Fruit fly (Drosophila melanogaster) whole organism, embryonic: ENCODE measurements around the gene scny.

ENCODE experiments used
- ATbp ChIP-seq: fragments of 200-800 bp; sonication (Bioruptor generic); optimal IDR thresholded peaks from 2 replicates; lab custom pipeline; 2017; ENCODE audit warnings: missing biosample characterization, mild to moderate bottlenecking, missing genetic modification characterization, missing genetic modification reagents
- Bteb2 ChIP-seq: fragments of 200-800 bp; sonication (Bioruptor generic); optimal IDR thresholded peaks from 2 replicates; lab custom pipeline; 2016; ENCODE audit warnings: missing biosample characterization, missing genetic modification characterization
- CG10147 ChIP-seq: fragments of 200-800 bp; sonication (Bioruptor generic); optimal IDR thresholded peaks from 2 replicates; lab custom pipeline; 2019; ENCODE audit warnings: missing biosample characterization, mild to moderate bottlenecking, missing genetic modification characterization, moderate library complexity
- CG10462 ChIP-seq: fragments of 200-800 bp; sonication (Bioruptor generic); optimal IDR thresholded peaks from 2 replicates; lab custom pipeline; 2016; ENCODE audit warnings: missing biosample characterization, missing genetic modification characterization
- CG10654 ChIP-seq: fragments of 200-800 bp; sonication (Bioruptor generic); optimal IDR thresholded peaks from 2 replicates; lab custom pipeline; 2016; ENCODE audit warnings: missing biosample characterization, missing genetic modification characterization
- CG10979 ChIP-seq: fragments of 200-800 bp; sonication (Bioruptor generic); optimal IDR thresholded peaks from 2 replicates; lab custom pipeline; 2018; ENCODE audit warnings: missing biosample characterization, mild to moderate bottlenecking, missing genetic modification characterization, moderate library complexity
- CG12391 ChIP-seq: fragments of 200-800 bp; sonication (Bioruptor generic); optimal IDR thresholded peaks from 3 replicates; lab custom pipeline; 2018; ENCODE audit warnings: missing biosample characterization, mild to moderate bottlenecking, missing genetic modification characterization, moderate library complexity
- CG12769 ChIP-seq: fragments of 200-800 bp; sonication (Bioruptor generic); optimal IDR thresholded peaks from 2 replicates; lab custom pipeline; 2019; ENCODE audit warnings: missing biosample characterization, mild to moderate bottlenecking, missing genetic modification characterization, moderate library complexity
- CG13624 ChIP-seq: fragments of 200-800 bp; sonication (Bioruptor generic); optimal IDR thresholded peaks from 2 replicates; lab custom pipeline; 2016; ENCODE audit warnings: missing biosample characterization, missing genetic modification characterization
- CG13894 ChIP-seq: fragments of 200-800 bp; sonication (Bioruptor generic); optimal IDR thresholded peaks from 3 replicates; lab custom pipeline; 2018; ENCODE audit warnings: missing biosample characterization, mild to moderate bottlenecking, missing genetic modification characterization, moderate library complexity
- CG14710 ChIP-seq: fragments of 200-800 bp; sonication (Bioruptor generic); optimal IDR thresholded peaks from 3 replicates; lab custom pipeline; 2019; ENCODE audit warnings: missing biosample characterization, mild to moderate bottlenecking, missing genetic modification characterization, moderate library complexity
- CG14965 ChIP-seq: fragments of 200-800 bp; sonication (Bioruptor generic); optimal IDR thresholded peaks from 2 replicates; lab custom pipeline; 2016; ENCODE audit warnings: missing biosample characterization, missing genetic modification characterization, borderline replicate concordance
- CG15269 ChIP-seq: fragments of 200-800 bp; sonication (Bioruptor generic); optimal IDR thresholded peaks from 2 replicates; lab custom pipeline; 2018; ENCODE audit warnings: missing biosample characterization, mild to moderate bottlenecking, missing genetic modification characterization, moderate library complexity
- CG16815 ChIP-seq: fragments of 200-800 bp; sonication (Bioruptor generic); optimal IDR thresholded peaks from 3 replicates; lab custom pipeline; 2017; ENCODE audit warnings: missing biosample characterization, mild to moderate bottlenecking, missing genetic modification characterization
- CG17385 ChIP-seq: fragments of 200-800 bp; sonication (Bioruptor generic); optimal IDR thresholded peaks from 3 replicates; lab custom pipeline; 2018; ENCODE audit warnings: missing biosample characterization, mild to moderate bottlenecking, missing genetic modification characterization
- CG17829 ChIP-seq: fragments of 200-800 bp; optimal IDR thresholded peaks from 2 replicates; lab custom pipeline; 2019; ENCODE audit warnings: missing biosample characterization, mild to moderate bottlenecking, missing genetic modification characterization, moderate library complexity
- CG18599 ChIP-seq: fragments of 200-800 bp; sonication (Bioruptor generic); optimal IDR thresholded peaks from 3 replicates; lab custom pipeline; 2017; ENCODE audit warnings: missing biosample characterization, missing genetic modification characterization, mild to moderate bottlenecking, moderate library complexity, missing genetic modification reagents
- CG2875 ChIP-seq: fragments of 200-800 bp; sonication (Bioruptor generic); optimal IDR thresholded peaks from 2 replicates; lab custom pipeline; 2017; ENCODE audit warnings: missing biosample characterization, mild to moderate bottlenecking, missing genetic modification characterization, missing genetic modification reagents
- CG2889 ChIP-seq: fragments of 200-800 bp; sonication (Bioruptor generic); IDR thresholded peaks from 3 replicates; pipeline ENCODE4 v1.3.6; 2022; ENCODE audit warnings: missing biosample characterization, missing genetic modification characterization
- CG30403 ChIP-seq: fragments of 200-800 bp; sonication (Bioruptor generic); optimal IDR thresholded peaks from 3 replicates; lab custom pipeline; 2016; ENCODE audit warnings: missing biosample characterization, missing genetic modification characterization
- CG3163 ChIP-seq: fragments of 200-800 bp; sonication (Bioruptor generic); optimal IDR thresholded peaks from 3 replicates; lab custom pipeline; 2016; ENCODE audit warnings: missing biosample characterization, missing genetic modification characterization
- CG4820 ChIP-seq: fragments of 200-800 bp; sonication (Bioruptor generic); optimal IDR thresholded peaks from 3 replicates; lab custom pipeline; 2016; ENCODE audit warnings: missing biosample characterization, missing genetic modification characterization
- CG6175 ChIP-seq: fragments of 200-800 bp; sonication (Bioruptor generic); IDR thresholded peaks from 3 replicates; pipeline ENCODE4 v1.3.6; 2022; ENCODE audit warnings: missing biosample characterization, missing genetic modification characterization
- CG9215 ChIP-seq: fragments of 200-800 bp; sonication (Bioruptor generic); IDR thresholded peaks from 2 replicates; pipeline ENCODE4 v1.3.6; 2022; ENCODE audit warnings: missing biosample characterization, missing genetic modification characterization
- CG9817 ChIP-seq: fragments of 200-800 bp; sonication (Bioruptor generic); optimal IDR thresholded peaks from 2 replicates; lab custom pipeline; 2018; ENCODE audit warnings: missing biosample characterization, mild to moderate bottlenecking, missing genetic modification characterization, moderate library complexity
- CkIIα-i1 ChIP-seq: fragments of 200-800 bp; sonication (Bioruptor generic); IDR thresholded peaks from 2 replicates; pipeline ENCODE4 v1.3.6; 2022; ENCODE audit warnings: missing biosample characterization, missing genetic modification characterization
- Deaf1 ChIP-seq: fragments of 200-800 bp; optimal IDR thresholded peaks from 3 replicates; lab custom pipeline; 2019; ENCODE audit warnings: missing biosample characterization, mild to moderate bottlenecking, missing genetic modification characterization, moderate library complexity
- Dll ChIP-seq: fragments of 200-800 bp; sonication (Bioruptor generic); IDR thresholded peaks from 4 replicates; pipeline ENCODE4 v1.3.6; 2022; ENCODE audit warnings: missing biosample characterization, missing genetic modification characterization; ENCODE audit not compliant: partially characterized antibody
- HLH4C ChIP-seq: fragments of 200-800 bp; sonication (Bioruptor generic); IDR thresholded peaks from 3 replicates; pipeline ENCODE4 v1.3.6; 2022; ENCODE audit warnings: missing biosample characterization, missing genetic modification characterization; ENCODE audit not compliant: partially characterized antibody
- HmgZ ChIP-seq: fragments of 200-800 bp; sonication (Bioruptor generic); optimal IDR thresholded peaks from 2 replicates; lab custom pipeline; 2018; ENCODE audit warnings: missing biosample characterization, mild to moderate bottlenecking, missing genetic modification characterization
- Hr3 ChIP-seq: fragments of 200-800 bp; sonication (Bioruptor generic); optimal IDR thresholded peaks from 3 replicates; lab custom pipeline; 2016; ENCODE audit warnings: missing biosample characterization, missing genetic modification characterization
- bbx ChIP-seq: fragments of 200-800 bp; sonication (Bioruptor generic); IDR thresholded peaks from 2 replicates; pipeline ENCODE4 v1.3.6; 2022; ENCODE audit warnings: missing biosample characterization, missing genetic modification characterization; ENCODE audit not compliant: partially characterized antibody
- chinmo ChIP-seq: fragments of 200-800 bp; sonication (Bioruptor generic); IDR thresholded peaks from 4 replicates; pipeline ENCODE4 v1.3.6; 2022; ENCODE audit warnings: missing biosample characterization, missing genetic modification characterization; ENCODE audit not compliant: partially characterized antibody
- dmrt11E ChIP-seq: fragments of 200-800 bp; sonication (Bioruptor generic); optimal IDR thresholded peaks from 3 replicates; lab custom pipeline; 2018; ENCODE audit warnings: missing biosample characterization, mild to moderate bottlenecking, missing genetic modification characterization, moderate library complexity
- ems ChIP-seq: fragments of 200-800 bp; sonication (Bioruptor generic); optimal IDR thresholded peaks from 3 replicates; lab custom pipeline; 2016; ENCODE audit warnings: missing biosample characterization, missing genetic modification characterization
- esg ChIP-seq: fragments of 200-800 bp; sonication (Bioruptor generic); conservative IDR thresholded peaks from 2 replicates; pipeline ENCODE4 v1.3.6; 2022; ENCODE audit warnings: missing biosample characterization, missing genetic modification characterization
- fd64A ChIP-seq: fragments of 200-800 bp; sonication (Bioruptor generic); optimal IDR thresholded peaks from 3 replicates; lab custom pipeline; 2018; ENCODE audit warnings: missing biosample characterization, mild to moderate bottlenecking, missing genetic modification characterization
- inv ChIP-seq: fragments of 200-800 bp; sonication (Bioruptor generic); IDR thresholded peaks from 2 replicates; pipeline ENCODE4 v1.3.6; 2022; ENCODE audit warnings: missing biosample characterization, missing genetic modification characterization; ENCODE audit not compliant: partially characterized antibody
- jing ChIP-seq: fragments of 200-800 bp; sonication (Bioruptor generic); optimal IDR thresholded peaks from 2 replicates; lab custom pipeline; 2018; ENCODE audit warnings: missing biosample characterization, mild to moderate bottlenecking, missing genetic modification characterization
- klu ChIP-seq: fragments of 200-800 bp; sonication (Bioruptor generic); IDR thresholded peaks from 2 replicates; pipeline ENCODE4 v1.3.6; 2022; ENCODE audit warnings: missing biosample characterization, missing genetic modification characterization
- kni ChIP-seq: fragments of 200-800 bp; sonication (Bioruptor generic); optimal IDR thresholded peaks from 3 replicates; lab custom pipeline; 2017; ENCODE audit warnings: mild to moderate bottlenecking, missing biosample characterization, missing genetic modification reagents, missing genetic modification characterization
- mam ChIP-seq: fragments of 200-800 bp; sonication (Bioruptor generic); optimal IDR thresholded peaks from 3 replicates; lab custom pipeline; 2016; ENCODE audit warnings: missing biosample characterization, missing genetic modification characterization
- pho ChIP-seq: fragments of 200-800 bp; sonication (Bioruptor generic); optimal IDR thresholded peaks from 2 replicates; lab custom pipeline; 2016; ENCODE audit warnings: missing biosample characterization, missing genetic modification characterization
- psq ChIP-seq: fragments of 200-800 bp; sonication (Bioruptor generic); optimal IDR thresholded peaks from 2 replicates; lab custom pipeline; 2017; ENCODE audit warnings: missing biosample characterization, missing genetic modification characterization
- rib ChIP-seq: fragments of 200-800 bp; sonication (Bioruptor generic); IDR thresholded peaks from 2 replicates; pipeline ENCODE4 v1.3.6; 2022; ENCODE audit warnings: missing biosample characterization, missing genetic modification characterization
- schlank ChIP-seq: fragments of 200-800 bp; sonication (Bioruptor generic); optimal IDR thresholded peaks from 2 replicates; lab custom pipeline; 2018; ENCODE audit warnings: missing biosample characterization, mild to moderate bottlenecking, missing genetic modification characterization
- sug ChIP-seq: fragments of 200-800 bp; optimal IDR thresholded peaks from 2 replicates; lab custom pipeline; 2019; ENCODE audit warnings: missing biosample characterization, mild to moderate bottlenecking, missing genetic modification characterization, moderate library complexity
- unpg ChIP-seq: fragments of 200-800 bp; sonication (Bioruptor generic); optimal IDR thresholded peaks from 3 replicates; lab custom pipeline; 2018; ENCODE audit warnings: missing biosample characterization, mild to moderate bottlenecking, missing genetic modification characterization, moderate library complexity
- usp ChIP-seq: fragments of >200 bp; optimal IDR thresholded peaks from 2 replicates; lab custom pipeline; 2017; ENCODE audit warnings: missing biosample characterization, missing genetic modification characterization

Gene scny

DNA sequence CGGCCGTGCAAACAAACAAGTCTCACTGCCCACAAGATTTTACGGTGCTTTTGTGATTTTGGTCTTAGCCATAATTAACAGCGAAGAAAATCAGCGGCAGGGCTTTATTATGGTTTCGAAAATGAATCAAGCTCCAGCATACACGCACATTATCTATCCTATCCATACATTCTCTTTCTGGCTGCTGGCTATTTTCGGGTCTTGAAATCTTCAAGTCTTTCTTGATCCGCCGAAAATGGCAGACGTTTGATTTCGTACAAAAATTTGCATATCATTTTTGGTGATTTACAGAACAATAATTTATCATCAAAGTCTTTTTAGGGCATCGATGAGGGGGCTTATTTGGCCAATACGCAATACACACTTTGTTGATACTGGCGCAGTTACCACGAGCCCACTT is 20.0 kb downstream of the scny start:
- TF ChIP-seq CG14965 (GFP tag; lab: Kevin White, UChicago): no peak
- TF ChIP-seq rib: no peak
- TF ChIP-seq CG6175 (GFP tag; lab: Robert Waterston, UW): no peak
- peak; percentile 90 for TF ChIP-seq CG13894 (tag; lab: Kevin White, UChicago)
- TF ChIP-seq CG12769: peak; percentile 27
- no peak for TF ChIP-seq inv (GFP tag; lab: Robert Waterston, UW)
- TF ChIP-seq CG13624 (GFP tag; lab: Kevin White, UChicago): peak; percentile 31
- TF ChIP-seq chinmo (GFP tag; lab: Robert Waterston, UW): 0 out of 4 replicates have a peak, but pooled peaks have one; percentile 8

DNA sequence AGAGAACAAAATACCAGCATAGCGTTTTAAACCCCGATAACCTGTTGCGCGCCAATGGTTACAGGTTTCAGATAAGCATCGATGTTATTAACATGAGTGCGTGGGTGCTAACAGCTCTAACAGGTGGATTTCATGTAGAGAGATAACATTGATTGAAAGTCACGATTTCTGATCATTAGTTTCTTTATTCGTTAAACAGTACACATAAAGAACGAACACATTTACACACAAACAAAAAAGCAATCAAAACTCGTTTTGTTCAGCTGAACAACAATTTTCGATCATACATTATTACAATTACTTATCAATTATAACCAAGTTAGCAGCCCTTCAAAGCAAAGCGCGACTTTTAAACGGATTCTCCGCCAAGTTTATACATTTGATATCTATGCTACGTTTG is 20.9 kb downstream of the scny start:
- TF ChIP-seq Bteb2 (GFP tag; lab: Kevin White, UChicago) (peak; percentile 13), dmrt11E (tag; lab: Kevin White, UChicago) (no peak), Dll (GFP tag; lab: Robert Waterston, UW) (peak; percentile 38; the same call in 1 of the 4 replicates), jing (GFP tag; lab: Kevin White, UChicago) (no peak), CG9817 (tag; lab: Kevin White, UChicago) (no peak), CG4820 (GFP tag; lab: Kevin White, UChicago) (no peak), unpg (GFP tag; lab: Kevin White, UChicago) (peak; percentile 45), CG9215 (GFP tag; lab: Robert Waterston, UW) (no peak), kni (GFP tag; lab: Kevin White, UChicago) (no peak), CG15269 (tag; lab: Kevin White, UChicago) (peak; percentile 38), klu (GFP tag; lab: Robert Waterston, UW) (peak; percentile 52; the same call in 1 of the 2 replicates), CG10979 (peak; percentile 16), schlank (tag; lab: Kevin White, UChicago) (no peak), pho (GFP tag; lab: Kevin White, UChicago) (peak; percentile 50), CG10654 (GFP tag; lab: Kevin White, UChicago) (peak; percentile 23), CG17829 (tag; lab: Kevin White, UChicago) (peak; percentile 20), sug (tag; lab: Kevin White, UChicago) (peak; percentile 46), CG17385 (GFP tag; lab: Kevin White, UChicago) (no peak), CG10147 (GFP tag; lab: Kevin White, UChicago) (peak; percentile 51), Deaf1 (no peak), CG30403 (GFP tag; lab: Kevin White, UChicago) (peak; percentile 47), ATbp (GFP tag; lab: Kevin White, UChicago) (no peak), CkIIα-i1 (GFP tag; lab: Robert Waterston, UW) (no peak), CG16815 (GFP tag; lab: Kevin White, UChicago) (no peak), CG2875 (GFP tag; lab: Kevin White, UChicago) (no peak), CG18599 (GFP tag; lab: Kevin White, UChicago) (peak; percentile 58), psq (GFP tag; lab: Kevin White, UChicago) (no peak), ems (GFP tag; lab: Kevin White, UChicago) (peak; percentile 48), HLH4C (GFP tag; lab: Robert Waterston, UW) (no peak), Hr3 (GFP tag; lab: Kevin White, UChicago) (no peak), usp (GFP tag; lab: Kevin White, UChicago) (no peak), bbx (no peak), CG14710 (peak; percentile 36), CG2889 (GFP tag; lab: Robert Waterston, UW) (no peak), fd64A (GFP tag; lab: Kevin White, UChicago) (no peak), CG3163 (GFP tag; lab: Kevin White, UChicago) (no peak), esg (GFP tag; lab: Robert Waterston, UW) (peak; percentile 34; the same call in 1 of the 2 replicates), CG12391 (peak; percentile 47), CG10462 (no peak), mam (GFP tag; lab: Kevin White, UChicago) (peak; percentile 39), HmgZ (tag; lab: Kevin White, UChicago) (peak; percentile 57)
